Fruit fly (Drosophila melanogaster) whole organism, adult: ENCODE data around the gene Dif.

Source experiments
- CG11617 ChIP-seq: fragments of 200-800 bp; sonication (Bioruptor generic); optimal IDR thresholded peaks from 2 replicates; lab custom pipeline; 2017; ENCODE audit warnings: mild to moderate bottlenecking, missing biosample characterization, missing genetic modification reagents, missing genetic modification characterization
- CG12768 ChIP-seq: fragments of 200-800 bp; sonication (Bioruptor generic); optimal IDR thresholded peaks from 2 replicates; lab custom pipeline; 2017; ENCODE audit warnings: missing biosample characterization, missing genetic modification characterization, mild to moderate bottlenecking, moderate library complexity, missing genetic modification reagents
- CG14711 ChIP-seq: fragments of 200-800 bp; sonication (Bioruptor generic); optimal IDR thresholded peaks from 2 replicates; lab custom pipeline; 2018; ENCODE audit warnings: missing biosample characterization, mild to moderate bottlenecking, missing genetic modification characterization, moderate library complexity
- CG1620 ChIP-seq: fragments of 200-800 bp; sonication (Bioruptor generic); optimal IDR thresholded peaks from 2 replicates; lab custom pipeline; 2016; ENCODE audit warnings: missing biosample characterization, missing genetic modification characterization
- CG33017 ChIP-seq: fragments of 200-800 bp; sonication (Bioruptor generic); optimal IDR thresholded peaks from 2 replicates; lab custom pipeline; 2018; ENCODE audit warnings: missing biosample characterization, mild to moderate bottlenecking, missing genetic modification characterization, moderate library complexity
- CG5204 ChIP-seq: fragments of 200-800 bp; sonication (Bioruptor generic); optimal IDR thresholded peaks from 2 replicates; lab custom pipeline; 2016; ENCODE audit warnings: missing biosample characterization, missing genetic modification characterization
- CG7045 ChIP-seq: fragments of 200-800 bp; sonication (Bioruptor generic); optimal IDR thresholded peaks from 2 replicates; lab custom pipeline; 2017; ENCODE audit warnings: missing biosample characterization, mild to moderate bottlenecking, missing genetic modification characterization
- CG7101 ChIP-seq: fragments of 200-800 bp; sonication (Bioruptor generic); optimal IDR thresholded peaks from 2 replicates; lab custom pipeline; 2018; ENCODE audit warnings: missing biosample characterization, mild to moderate bottlenecking, missing genetic modification characterization, moderate library complexity
- Clk ChIP-seq: fragments of 200-800 bp; sonication (Bioruptor generic); optimal IDR thresholded peaks from 2 replicates; lab custom pipeline; 2017; ENCODE audit warnings: missing biosample characterization, missing genetic modification characterization
- Crg-1 ChIP-seq: fragments of 200-800 bp; sonication (Bioruptor generic); optimal IDR thresholded peaks from 2 replicates; lab custom pipeline; 2016; ENCODE audit warnings: missing biosample characterization, missing genetic modification characterization
- Hr96 ChIP-seq: fragments of 200-800 bp; sonication (Bioruptor generic); optimal IDR thresholded peaks from 2 replicates; lab custom pipeline; 2016; ENCODE audit warnings: missing biosample characterization, missing genetic modification characterization
- Mnt ChIP-seq: fragments of 200-800 bp; sonication (Bioruptor generic); optimal IDR thresholded peaks from 2 replicates; lab custom pipeline; 2016; ENCODE audit warnings: missing biosample characterization, mild to moderate bottlenecking, missing genetic modification characterization
- bab1 ChIP-seq: fragments of 200-800 bp; sonication (Bioruptor generic); optimal IDR thresholded peaks from 3 replicates; lab custom pipeline; 2019; ENCODE audit warnings: missing biosample characterization, mild to moderate bottlenecking, missing genetic modification characterization, moderate library complexity
- cic ChIP-seq: fragments of 200-800 bp; sonication (Bioruptor generic); optimal IDR thresholded peaks from 2 replicates; lab custom pipeline; 2017; ENCODE audit warnings: missing biosample characterization, mild to moderate bottlenecking, missing genetic modification characterization, moderate library complexity
- cnc ChIP-seq, 2 experiments: fragments of >200 bp; optimal IDR thresholded peaks; 2 replicates each; lab custom pipeline; 2017
- kay ChIP-seq: fragments of 200-800 bp; sonication (Bioruptor generic); peaks from one replicate; lab custom pipeline; 2016; ENCODE audit warnings: missing biosample characterization, missing genetic modification characterization, borderline replicate concordance
- ovo ChIP-seq: fragments of 200-800 bp; sonication (Bioruptor generic); optimal IDR thresholded peaks from 2 replicates; lab custom pipeline; 2016; ENCODE audit warnings: missing biosample characterization, missing genetic modification characterization
- pad ChIP-seq: fragments of 200-800 bp; sonication (Bioruptor generic); optimal IDR thresholded peaks from 3 replicates; lab custom pipeline; 2017; ENCODE audit warnings: missing biosample characterization, missing genetic modification characterization, mild to moderate bottlenecking, moderate library complexity, missing genetic modification reagents
- tj ChIP-seq: fragments of 200-800 bp; sonication (Bioruptor generic); optimal IDR thresholded peaks from 3 replicates; lab custom pipeline; 2017; ENCODE audit warnings: missing biosample characterization, mild to moderate bottlenecking, missing genetic modification characterization, moderate library complexity
- toe ChIP-seq: fragments of 200-800 bp; sonication (Bioruptor generic); optimal IDR thresholded peaks from 2 replicates; lab custom pipeline; 2016; ENCODE audit warnings: missing biosample characterization, missing genetic modification characterization

Dif gene

DNA sequence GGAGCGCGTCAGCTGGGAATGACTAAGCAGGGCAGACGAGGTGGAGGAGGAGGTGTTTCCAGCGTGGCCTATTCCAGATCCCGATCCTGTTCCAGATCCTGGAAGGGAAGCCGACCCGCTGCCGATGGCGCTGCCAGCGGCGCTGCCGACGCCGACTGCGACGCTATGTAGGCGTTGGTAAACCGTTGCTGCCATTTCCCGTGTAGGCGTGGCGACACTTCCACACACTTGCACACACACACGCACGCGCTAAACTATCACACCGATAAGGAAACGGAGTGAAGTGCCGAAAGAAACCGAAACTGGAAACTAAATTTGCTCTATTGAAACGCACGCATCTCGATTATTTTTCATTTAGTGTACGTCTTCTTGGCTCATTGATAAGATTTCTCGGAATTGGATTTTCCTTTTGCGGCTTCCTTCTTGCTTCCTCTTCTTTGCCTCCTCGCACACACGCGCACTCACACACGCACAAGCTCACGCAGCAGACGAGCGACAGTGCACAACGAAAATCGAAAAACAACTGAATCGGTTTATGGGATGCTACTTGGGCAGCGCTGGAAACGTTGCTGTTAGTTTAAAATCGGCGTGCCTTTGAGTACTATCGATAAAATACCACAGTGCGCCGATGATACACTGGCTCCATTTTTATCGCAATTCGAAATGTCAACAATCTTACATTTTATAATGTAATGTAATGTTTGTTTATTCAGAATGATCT is 49.2 kb downstream of the Dif start, which contains the start of gene Lrch:
Gene Lrch (minus strand): TSS at position 528 of the 721 bp plus-strand sequence.
- TF ChIP-seq Clk (GFP tag; lab: Kevin White, UChicago) (no peak), kay (GFP tag; lab: Kevin White, UChicago) (no peak), Mnt (peak; percentile 48), CG12768 (GFP tag; lab: Kevin White, UChicago) (no peak), tj (GFP tag; lab: Kevin White, UChicago) (peak; percentile 22), CG11617 (GFP tag; lab: Kevin White, UChicago) (no peak), cnc (optimal IDR thresholded peaks at IDR 0.05; lab: Kevin White, UChicago) (no peak), CG14711 (tag; lab: Kevin White, UChicago) (no peak), CG7045 (GFP tag; lab: Kevin White, UChicago) (no peak), Crg-1 (GFP tag; lab: Kevin White, UChicago) (no peak), Hr96 (GFP tag; lab: Kevin White, UChicago) (peak; percentile 5), CG7101 (tag; lab: Kevin White, UChicago) (peak; percentile 19), bab1 (no peak), CG33017 (tag; lab: Kevin White, UChicago) (peak; percentile 5), CG1620 (GFP tag; lab: Kevin White, UChicago) (no peak), CG5204 (GFP tag; lab: Kevin White, UChicago) (no peak), toe (GFP tag; lab: Kevin White, UChicago) (no peak), pad (no peak), cic (GFP tag; lab: Kevin White, UChicago) (peak; percentile 38), ovo (GFP tag; lab: Kevin White, UChicago) (no peak)

DNA sequence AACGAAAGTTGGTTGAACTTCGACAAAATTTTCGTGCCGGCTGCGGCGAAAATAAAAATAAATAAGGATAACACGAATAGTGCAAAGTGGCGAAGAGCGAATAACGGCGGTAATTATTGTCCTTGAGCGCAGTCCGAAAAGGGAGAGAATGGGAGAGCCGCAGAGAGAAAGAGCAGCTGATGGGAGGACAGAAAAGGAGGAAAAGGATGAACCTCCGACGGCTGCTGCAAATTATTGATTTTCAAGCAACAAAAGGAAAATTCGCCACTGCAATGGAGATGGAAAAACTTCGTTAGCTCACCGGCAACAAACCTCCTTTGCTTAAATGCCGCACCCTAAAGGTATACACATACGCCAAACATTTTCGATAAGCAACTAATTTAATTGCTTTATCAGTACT is 50.2 kb downstream of the Dif start:
- TF ChIP-seq CG11617 (GFP tag; lab: Kevin White, UChicago) (no peak), CG7101 (tag; lab: Kevin White, UChicago) (no peak), Mnt (no peak), Clk (GFP tag; lab: Kevin White, UChicago) (no peak), CG14711 (tag; lab: Kevin White, UChicago) (no peak), pad (no peak), toe (GFP tag; lab: Kevin White, UChicago) (no peak), tj (GFP tag; lab: Kevin White, UChicago) (no peak), ovo (GFP tag; lab: Kevin White, UChicago) (no peak), CG12768 (GFP tag; lab: Kevin White, UChicago) (no peak), CG33017 (tag; lab: Kevin White, UChicago) (no peak), CG1620 (GFP tag; lab: Kevin White, UChicago) (no peak), Crg-1 (GFP tag; lab: Kevin White, UChicago) (no peak), kay (GFP tag; lab: Kevin White, UChicago) (no peak), bab1 (no peak), Hr96 (GFP tag; lab: Kevin White, UChicago) (no peak), CG7045 (GFP tag; lab: Kevin White, UChicago) (no peak), cnc (optimal IDR thresholded peaks at IDR 0.05; lab: Kevin White, UChicago) (no peak)

DNA sequence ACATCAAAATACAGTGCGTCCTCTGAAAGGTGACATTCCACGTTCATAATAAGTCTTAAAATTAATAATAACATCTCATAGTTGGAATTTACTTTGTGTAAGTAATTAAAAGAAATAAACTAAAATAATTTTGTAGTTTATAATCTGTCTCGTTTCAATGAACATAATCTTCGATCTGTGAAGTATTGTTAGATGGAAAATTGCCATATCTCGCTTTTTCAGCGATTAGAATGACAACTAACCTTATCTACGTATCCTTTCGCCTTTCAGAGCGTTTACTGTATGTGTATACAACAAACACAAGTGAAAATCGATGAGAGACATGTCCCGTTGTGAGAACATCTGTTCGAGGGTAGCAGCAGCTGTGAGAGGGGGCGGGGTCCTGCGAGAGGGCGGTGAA is 50.6 kb downstream of the Dif start:
- TF ChIP-seq CG11617 (GFP tag; lab: Kevin White, UChicago) = no peak
- peak; percentile 42 for TF ChIP-seq CG7045 (GFP tag; lab: Kevin White, UChicago)
- TF ChIP-seq bab1 = no peak
- TF ChIP-seq CG5204 (GFP tag; lab: Kevin White, UChicago) = no peak
- peak; percentile 25 for TF ChIP-seq CG7101 (tag; lab: Kevin White, UChicago)
- TF ChIP-seq kay (GFP tag; lab: Kevin White, UChicago) = no peak
- TF ChIP-seq toe (GFP tag; lab: Kevin White, UChicago) = no peak
- no peak for TF ChIP-seq Hr96 (GFP tag; lab: Kevin White, UChicago)
- no peak for TF ChIP-seq CG12768 (GFP tag; lab: Kevin White, UChicago)
- no peak for TF ChIP-seq CG1620 (GFP tag; lab: Kevin White, UChicago)
- no peak for TF ChIP-seq ovo (GFP tag; lab: Kevin White, UChicago)
- no peak for TF ChIP-seq cnc (optimal IDR thresholded peaks at IDR 0.05; lab: Kevin White, UChicago)

DNA sequence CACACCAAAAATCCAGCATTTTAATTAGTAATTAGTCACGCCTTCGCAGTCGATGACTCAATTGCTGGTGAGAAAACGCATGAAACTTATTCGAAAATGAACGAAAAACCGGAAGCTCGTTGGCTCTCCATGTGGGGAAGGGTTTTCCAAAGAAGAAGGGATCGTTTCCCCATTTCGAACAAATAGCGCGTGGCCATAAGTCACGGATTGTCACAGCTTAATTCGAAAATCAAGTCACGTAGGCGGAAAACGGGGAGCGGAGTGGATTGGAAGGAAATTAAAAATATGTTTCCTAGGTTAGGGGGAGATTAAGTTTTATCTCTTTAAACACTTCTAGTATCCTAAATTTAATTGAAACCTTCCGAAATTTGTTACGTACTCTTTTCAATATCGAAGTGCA is 51.3 kb downstream of the Dif start:
- TF ChIP-seq Crg-1 (GFP tag; lab: Kevin White, UChicago) = no peak
- no peak for TF ChIP-seq bab1
- TF ChIP-seq kay (GFP tag; lab: Kevin White, UChicago) = no peak

- TF ChIP-seq Crg-1 (GFP tag; lab: Kevin White, UChicago) (no peak), CG11617 (GFP tag; lab: Kevin White, UChicago) (no peak), CG33017 (tag; lab: Kevin White, UChicago) (no peak), CG7045 (GFP tag; lab: Kevin White, UChicago) (no peak), tj (GFP tag; lab: Kevin White, UChicago) (no peak), Clk (GFP tag; lab: Kevin White, UChicago) (no peak), CG7101 (tag; lab: Kevin White, UChicago) (no peak), pad (no peak)
Measured at dm6 chr2L:17381075-17381474, 51.9 kb downstream of the Dif start.

dm6 chr2L:17380508-17380907 is 52.5 kb downstream of the Dif start:
- no peak for TF ChIP-seq CG14711 (tag; lab: Kevin White, UChicago)
- TF ChIP-seq tj (GFP tag; lab: Kevin White, UChicago) = no peak
- no peak for TF ChIP-seq CG1620 (GFP tag; lab: Kevin White, UChicago)
- TF ChIP-seq Mnt = no peak
- TF ChIP-seq pad = no peak
- no peak for TF ChIP-seq toe (GFP tag; lab: Kevin White, UChicago)
